Fruit fly (Drosophila melanogaster): ENCODE results near the gene CG14893.
A peak's percentile ranks its signal among the peaks of the same experiment; 100 is the strongest.

CG14893 gene

DNA sequence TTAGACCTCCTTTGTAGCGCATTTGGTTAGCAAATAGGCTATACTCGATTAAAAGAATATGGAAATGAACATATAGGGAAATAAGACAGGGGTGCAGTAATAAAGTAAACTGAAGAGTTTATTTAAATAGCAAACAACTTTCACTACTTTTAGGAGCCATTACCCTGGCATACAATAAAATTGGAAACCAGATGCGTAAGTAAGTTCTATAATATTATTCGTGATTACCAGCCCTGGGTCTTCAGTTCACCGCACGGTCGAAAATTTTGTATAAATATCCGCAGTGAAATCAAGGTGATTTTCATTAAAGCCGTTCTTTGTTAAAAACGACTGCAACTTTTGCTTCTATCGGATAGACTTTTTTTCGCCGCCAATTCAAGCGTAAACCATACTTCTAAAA is 5.6 kb upstream of the CG14893 start, which contains the start of gene CG17562:
CG17562 (plus strand) TSS at position 301 of the 400 bp plus-strand sequence.
- TF ChIP-seq CG8478 (optimal IDR thresholded peaks at IDR 0.05), result no peak
- no peak for TF ChIP-seq CTCF (optimal IDR thresholded peaks at IDR 0.05)

DNA sequence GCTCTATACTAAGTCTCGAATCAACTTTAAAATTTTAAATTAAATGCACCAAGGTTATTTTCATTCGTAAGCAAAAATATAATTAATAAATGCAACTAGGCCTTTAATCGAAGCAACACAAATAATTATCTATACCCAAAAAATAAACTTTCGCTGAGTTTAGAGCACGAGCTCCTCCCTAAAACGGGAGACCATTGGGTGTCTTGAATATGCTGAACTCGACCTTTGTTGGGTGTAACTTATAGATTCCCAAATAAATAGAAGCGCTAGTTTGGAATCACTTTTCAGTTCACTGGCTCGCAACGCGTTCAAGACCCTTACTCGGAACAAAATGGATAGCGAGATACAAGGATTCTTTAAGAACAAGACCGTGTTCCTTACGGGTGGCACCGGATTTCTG is 2.9 kb upstream of the CG14893 start, which contains the start of gene CG17560:
CG17560 (plus strand) TSS at position 301 of the 400 bp plus-strand sequence.
- no peak for TF ChIP-seq CTCF (optimal IDR thresholded peaks at IDR 0.05)
- TF ChIP-seq CG8478 (optimal IDR thresholded peaks at IDR 0.05), result no peak

DNA sequence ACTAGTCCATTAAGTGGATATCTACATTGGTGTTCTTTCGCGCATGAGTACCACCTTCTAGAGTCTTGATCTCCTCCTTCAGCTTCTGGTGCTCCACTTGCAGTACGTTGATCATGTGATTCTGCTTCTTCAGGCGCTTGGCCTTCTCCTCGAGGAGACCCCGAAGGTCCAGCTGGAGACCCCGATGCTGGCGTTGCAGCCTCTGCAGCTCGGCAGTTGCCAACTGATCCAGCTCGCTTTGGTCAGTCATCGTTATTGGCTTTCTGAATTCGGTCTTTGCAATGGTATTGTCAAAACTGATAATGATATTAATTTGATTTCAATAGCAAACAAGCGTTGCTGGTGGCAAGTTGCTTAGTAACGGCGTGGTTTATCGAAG is 3.8 kb downstream of the CG14893 start, which contains the start of gene Ccdc114:
Ccdc114 (minus strand) TSS at position 347 of the 379 bp plus-strand sequence.
- TF ChIP-seq CTCF (optimal IDR thresholded peaks at IDR 0.05), result no peak
- no peak for TF ChIP-seq CG8478 (optimal IDR thresholded peaks at IDR 0.05)

DNA sequence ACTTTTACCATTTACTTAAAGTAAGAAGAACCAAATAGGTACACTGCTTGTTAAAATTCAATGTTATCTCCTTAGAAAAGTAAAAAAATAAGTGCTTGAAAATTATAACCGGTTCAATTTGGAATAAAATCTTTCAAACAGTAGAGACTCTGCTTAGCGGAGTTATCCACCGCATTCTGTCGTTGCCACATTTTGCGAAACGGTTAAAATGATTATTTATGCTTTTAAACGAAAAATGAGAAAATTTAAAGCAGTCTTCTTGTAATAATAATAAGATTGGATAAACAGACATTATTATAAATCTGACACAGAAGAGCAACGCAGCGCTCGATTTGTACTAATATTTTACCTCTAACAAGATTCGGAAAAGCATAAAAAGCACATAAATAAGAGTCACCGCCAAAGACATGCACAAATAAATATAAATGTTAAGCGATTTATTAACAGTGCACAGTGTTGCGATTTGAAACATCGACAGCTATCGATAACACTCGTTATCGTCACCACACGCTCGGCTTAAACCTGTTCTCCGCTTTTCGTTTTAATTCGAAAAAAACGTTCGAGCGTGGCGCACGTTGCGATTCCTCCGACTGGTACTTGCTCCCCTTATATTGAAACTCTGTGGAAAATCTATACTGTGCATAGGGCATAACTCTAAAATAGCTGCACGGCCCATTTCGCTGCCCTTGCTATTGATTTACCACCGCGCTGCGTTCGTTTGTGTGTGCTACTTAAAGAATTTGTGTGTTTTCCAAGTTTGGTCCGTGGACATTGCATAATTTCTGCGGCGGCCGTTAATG is 4.4 kb downstream of the CG14893 start, which contains the start of gene Fas1:
Fas1 (plus strand) TSS at position 489 of the 800 bp plus-strand sequence.
- peak; percentile 45 to 66 for TF ChIP-seq CTCF (optimal IDR thresholded peaks at IDR 0.05)
- no peak for TF ChIP-seq CG8478 (optimal IDR thresholded peaks at IDR 0.05)

DNA sequence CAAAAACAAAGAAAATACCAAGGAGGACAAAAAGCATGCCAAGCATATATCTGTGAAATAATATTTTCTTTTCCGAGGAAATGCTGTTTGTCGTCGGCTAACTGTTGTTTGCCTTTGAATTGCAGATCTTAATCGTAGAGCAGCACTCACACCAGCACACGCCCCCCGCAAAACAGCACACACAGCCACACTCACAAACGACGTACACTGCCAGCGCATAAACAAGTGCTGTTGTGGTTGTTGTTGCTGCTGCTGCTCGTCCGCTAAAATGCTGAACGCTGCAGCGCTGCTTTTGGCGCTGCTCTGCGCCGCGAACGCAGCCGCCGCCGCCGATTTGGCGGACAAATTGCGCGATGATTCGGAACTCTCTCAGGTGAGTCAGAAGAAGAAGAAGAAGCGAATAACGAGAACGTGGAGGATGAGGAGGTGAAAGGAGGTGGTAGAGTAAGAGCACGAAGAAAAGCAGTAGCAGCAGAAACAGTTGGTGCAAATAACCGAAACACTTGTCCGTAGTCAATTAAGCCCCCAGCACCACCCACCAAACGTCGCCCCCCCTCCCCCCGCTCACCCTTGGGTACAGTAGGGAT is 5.4 kb downstream of the CG14893 start:
- TF ChIP-seq CG8478 (optimal IDR thresholded peaks at IDR 0.05) (no peak), CTCF (optimal IDR thresholded peaks at IDR 0.05) (no peak)

DNA sequence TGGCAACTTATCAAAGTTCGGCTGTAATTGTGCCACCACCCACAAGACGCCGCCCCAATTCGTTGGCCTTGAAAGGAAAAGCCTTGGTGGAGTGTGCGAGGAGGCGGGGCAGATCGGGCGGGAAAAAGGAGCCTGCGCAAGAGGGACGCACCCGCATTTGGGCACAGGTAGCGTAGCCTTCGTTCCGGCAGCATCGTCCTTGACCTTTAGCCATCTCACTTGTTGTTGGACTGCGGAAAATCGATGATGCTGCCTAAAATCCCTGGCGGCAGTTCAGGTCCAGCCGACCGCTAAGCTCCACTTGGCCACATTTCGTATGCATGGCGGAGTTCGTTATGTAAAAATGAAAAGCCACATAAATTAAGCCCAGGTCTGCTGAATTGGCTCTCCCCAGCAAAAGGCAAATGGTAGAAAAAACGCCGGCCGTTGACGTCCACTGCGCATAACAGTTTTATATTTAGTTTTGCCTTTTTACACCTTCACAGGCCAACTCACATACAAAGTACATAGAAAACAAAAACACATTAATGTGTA is 6.4 kb downstream of the CG14893 start:
- TF ChIP-seq CTCF (optimal IDR thresholded peaks at IDR 0.05), result no peak
- no peak for TF ChIP-seq CG8478 (optimal IDR thresholded peaks at IDR 0.05)

DNA sequence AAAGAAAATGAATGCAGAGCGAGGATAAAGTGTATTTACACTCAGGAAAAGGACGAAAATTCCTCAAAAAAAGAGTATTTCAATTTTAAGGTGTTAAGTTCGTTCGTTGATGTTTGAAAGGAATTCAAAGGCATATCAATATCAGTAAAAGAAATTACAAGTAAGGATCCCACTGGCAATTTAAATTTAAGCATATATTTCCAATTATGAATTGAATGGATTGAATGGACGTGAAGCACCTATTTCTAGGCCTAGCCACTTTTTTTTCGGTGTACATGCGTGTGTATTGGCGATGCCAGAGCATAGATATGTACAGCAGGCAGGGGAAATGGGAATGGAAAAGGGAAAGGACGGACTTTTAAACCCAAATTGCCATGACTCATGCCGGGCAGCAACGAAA is 10.0 kb downstream of the CG14893 start:
- TF ChIP-seq CG8478 (optimal IDR thresholded peaks at IDR 0.05) (no peak), CTCF (optimal IDR thresholded peaks at IDR 0.05) (no peak)

DNA sequence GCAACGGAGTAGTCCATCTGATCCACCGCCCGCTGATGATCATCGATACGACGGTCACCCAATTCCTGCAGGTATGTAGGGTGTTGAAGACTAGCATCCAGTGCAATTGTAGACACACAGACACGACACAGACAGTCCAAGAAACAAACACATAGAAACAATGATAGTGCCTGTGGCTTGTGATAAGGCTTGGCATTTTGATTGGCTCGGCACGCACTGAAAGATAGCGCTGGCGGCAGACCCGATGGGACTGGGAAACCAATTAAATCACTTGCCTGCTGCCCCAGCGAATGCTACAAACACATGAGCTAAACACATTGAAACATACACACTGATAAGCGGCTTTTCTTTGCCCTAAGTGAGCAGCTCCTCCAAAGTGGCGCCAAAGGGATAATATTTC is 12.1 kb downstream of the CG14893 start:
- TF ChIP-seq CTCF (optimal IDR thresholded peaks at IDR 0.05) (no peak), CG8478 (optimal IDR thresholded peaks at IDR 0.05) (no peak)

DNA sequence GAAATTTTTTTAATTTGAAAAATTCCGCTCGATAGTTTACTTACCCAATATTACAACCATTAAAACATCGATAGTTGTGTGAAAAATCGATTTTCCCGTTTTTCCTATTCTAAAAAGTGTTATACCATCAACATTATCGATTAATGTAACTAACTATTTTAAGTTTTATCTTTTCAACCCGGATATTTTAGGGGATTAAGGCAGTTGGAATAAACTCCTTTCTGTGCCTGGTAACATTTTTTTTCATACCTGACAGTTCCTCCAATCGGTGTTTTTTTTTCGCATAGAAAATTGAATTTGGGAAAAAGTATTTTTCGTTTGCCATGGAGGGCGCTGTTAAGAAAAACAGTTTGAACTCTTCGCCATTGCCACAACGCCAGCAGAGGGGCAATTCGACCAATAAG is 19.4 kb downstream of the CG14893 start, which contains the start of gene nonA-l:
nonA-l (plus strand) TSS at position 201 of the 404 bp plus-strand sequence.
- TF ChIP-seq CTCF (optimal IDR thresholded peaks at IDR 0.05), result peak in 1 of 2 experiments; percentile 22
- TF ChIP-seq CG8478 (optimal IDR thresholded peaks at IDR 0.05), result no peak

DNA sequence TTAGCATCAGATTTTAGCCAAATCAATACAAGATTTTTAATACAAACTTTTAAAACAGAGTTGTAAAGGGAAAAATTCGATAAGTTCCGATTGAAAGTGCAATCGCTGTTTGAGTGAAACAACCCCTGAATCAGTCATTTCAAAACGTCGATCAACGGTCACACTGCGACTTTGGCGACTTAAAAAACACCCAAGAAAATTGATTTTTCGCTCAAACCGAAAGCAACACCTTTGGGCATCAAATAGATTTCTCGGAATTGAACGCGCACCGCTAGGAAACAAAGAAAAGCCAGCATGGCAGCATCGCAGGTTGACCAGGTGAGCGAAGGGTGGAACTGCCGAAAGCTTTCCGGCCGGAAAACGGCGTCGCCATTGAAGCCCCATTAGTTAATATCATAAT is 23.0 kb downstream of the CG14893 start, which contains the start of gene Arl6IP1:
Arl6IP1 (plus strand) TSS at position 15 of the 400 bp plus-strand sequence.
- TF ChIP-seq CTCF (optimal IDR thresholded peaks at IDR 0.05) (no peak), CG8478 (optimal IDR thresholded peaks at IDR 0.05) (no peak)

DNA sequence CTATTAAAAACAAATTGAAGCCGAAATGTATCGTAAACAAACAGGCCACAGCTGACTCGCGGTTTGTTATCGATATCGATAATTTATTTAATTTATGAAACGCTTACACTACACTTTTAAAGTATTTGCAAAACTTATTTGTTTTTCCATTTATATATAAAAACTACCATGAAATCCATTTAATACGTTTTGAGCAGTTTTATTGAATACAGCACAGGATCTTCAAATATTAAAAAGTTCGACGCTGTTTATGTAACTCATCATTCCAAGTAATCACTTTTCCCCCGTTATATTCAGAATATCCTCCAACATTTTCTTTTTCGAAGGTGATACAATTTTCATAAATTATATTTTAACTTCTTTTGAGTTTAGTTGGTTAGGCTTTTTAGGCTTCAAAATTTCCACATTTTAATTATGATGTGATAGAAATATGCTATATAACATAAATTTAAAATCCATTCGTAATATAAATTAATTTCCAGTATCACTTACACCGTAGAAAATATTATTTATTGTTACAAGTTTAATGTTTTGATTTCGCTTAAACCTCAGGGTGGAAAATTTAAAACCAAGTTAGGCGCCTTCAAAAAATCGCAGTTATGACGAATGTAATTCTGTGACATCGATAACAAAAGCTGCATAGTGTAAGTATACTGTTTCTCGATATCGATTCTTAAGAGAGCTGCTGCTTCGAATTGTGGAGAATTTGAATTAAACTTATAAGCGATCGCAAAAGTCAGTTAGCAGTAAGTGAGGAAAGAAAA is 26.6 kb downstream of the CG14893 start, which contains the start of the genes CG10324 and CCT3:
CG10324 (minus strand) TSS at position 53 of the 764 bp plus-strand sequence.
CCT3 (plus strand) TSS at position 654 of the 764 bp plus-strand sequence.
- TF ChIP-seq CG8478 (optimal IDR thresholded peaks at IDR 0.05) (no peak), CTCF (optimal IDR thresholded peaks at IDR 0.05) (no peak)

DNA sequence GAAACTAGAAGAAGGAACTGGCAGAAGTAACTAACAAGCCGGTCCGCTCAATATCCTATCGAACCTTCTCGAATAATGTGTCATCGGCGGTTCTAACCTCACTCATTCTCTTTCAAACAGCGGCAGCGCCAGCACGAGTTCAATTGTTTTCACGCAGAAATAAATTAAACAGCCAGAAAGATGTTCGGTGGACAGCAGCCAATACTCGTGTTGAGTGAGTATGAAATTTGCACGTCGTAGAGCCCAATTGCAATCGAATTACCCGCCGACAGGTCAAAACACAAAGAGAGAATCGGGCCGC is 27.1 kb downstream of the CG14893 start:
- TF ChIP-seq CTCF (optimal IDR thresholded peaks at IDR 0.05) (no peak), CG8478 (optimal IDR thresholded peaks at IDR 0.05) (no peak)

DNA sequence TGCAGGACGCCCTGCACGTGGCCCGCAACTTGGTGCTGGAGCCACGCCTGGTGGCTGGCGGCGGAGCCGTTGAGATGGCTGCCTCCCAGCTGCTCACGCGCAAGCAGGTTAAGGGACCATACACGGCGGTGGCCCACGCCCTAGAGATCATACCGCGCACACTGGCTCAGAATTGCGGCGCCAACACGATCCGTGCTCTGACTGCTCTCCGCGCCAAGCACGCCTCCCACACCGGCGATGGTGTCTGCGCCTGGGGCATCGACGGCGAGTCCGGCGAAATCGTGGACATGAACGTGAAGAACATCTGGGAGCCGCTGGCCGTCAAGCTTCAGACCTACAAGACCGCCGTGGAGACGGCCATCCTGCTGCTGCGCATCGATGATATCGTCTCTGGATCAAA is 28.7 kb downstream of the CG14893 start:
- no peak for TF ChIP-seq CG8478 (optimal IDR thresholded peaks at IDR 0.05)
- peak in 1 of 2 experiments; percentile 13 for TF ChIP-seq CTCF (optimal IDR thresholded peaks at IDR 0.05)

DNA sequence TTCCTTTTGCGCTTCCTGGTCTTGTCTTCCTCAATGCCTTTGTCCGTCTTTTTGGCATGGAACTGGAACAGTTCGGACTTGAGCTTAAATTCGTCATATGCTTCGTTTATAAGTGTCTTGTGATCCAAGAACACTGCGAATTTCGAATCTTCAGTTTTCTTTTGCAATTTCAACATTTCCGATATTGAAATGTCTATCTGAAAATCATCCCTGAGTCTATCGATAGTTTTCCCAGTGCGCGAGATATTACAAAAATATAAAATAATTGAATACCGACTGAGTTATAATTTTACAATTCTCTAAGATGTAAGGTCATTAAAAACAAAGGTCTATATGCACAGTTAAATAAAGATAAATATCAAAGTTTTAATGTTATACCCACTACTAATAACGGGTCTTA is 30.4 kb downstream of the CG14893 start, which contains the start of gene Mettl4:
Mettl4 (minus strand) TSS at position 208 of the 400 bp plus-strand sequence.
- TF ChIP-seq CG8478 (optimal IDR thresholded peaks at IDR 0.05) (no peak), CTCF (optimal IDR thresholded peaks at IDR 0.05) (no peak)

DNA sequence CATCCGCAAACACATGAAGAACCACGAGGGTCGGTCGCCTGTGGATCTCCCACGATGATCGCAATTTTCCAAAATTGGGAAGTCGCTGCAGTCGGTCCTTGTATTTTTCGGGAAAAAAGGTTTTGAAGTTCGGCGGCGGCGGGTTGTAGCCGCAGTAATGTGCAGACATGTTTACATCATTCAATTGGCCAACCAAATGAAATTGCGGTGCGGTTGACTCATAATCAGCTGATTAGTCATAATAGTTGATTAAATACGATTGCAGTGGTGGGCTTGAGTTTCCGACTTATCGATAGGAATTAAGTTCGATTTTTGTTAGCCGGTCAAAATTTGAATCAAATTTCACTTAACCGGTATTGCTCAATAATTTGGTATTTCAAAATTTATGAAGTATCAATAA is 31.5 kb downstream of the CG14893 start, which contains the start of gene CG14907:
CG14907 (minus strand) TSS at position 229 of the 400 bp plus-strand sequence.
- no peak for TF ChIP-seq CTCF (optimal IDR thresholded peaks at IDR 0.05)
- no peak for TF ChIP-seq CG8478 (optimal IDR thresholded peaks at IDR 0.05)
